Fruit fly (Drosophila melanogaster) Kc167 (cell line): ENCODE data around the gene Sec3.

Source experiments
- Myc ChIP-seq: fragments of >200 bp; optimal IDR thresholded peaks from 2 replicates; lab custom pipeline; 2017; ENCODE audit warnings: missing external identifiers
- Sin3A ChIP-seq: fragments of >200 bp; optimal IDR thresholded peaks from 2 replicates; lab custom pipeline; 2018; ENCODE audit warnings: missing external identifiers
- h ChIP-seq: fragments of >200 bp; optimal IDR thresholded peaks from 3 replicates; lab custom pipeline; 2018; ENCODE audit warnings: missing external identifiers
- insv ChIP-seq: fragments of >200 bp; optimal IDR thresholded peaks from 3 replicates; lab custom pipeline; 2018; ENCODE audit warnings: missing external identifiers
- psq ChIP-seq: fragments of >200 bp; optimal IDR thresholded peaks from 2 replicates; lab custom pipeline; 2017; ENCODE audit warnings: missing external identifiers
- ttk ChIP-seq: sonication (Bioruptor generic); optimal IDR thresholded peaks from 2 replicates; lab custom pipeline; 2017; ENCODE audit warnings: missing external identifiers

Gene Sec3

DNA sequence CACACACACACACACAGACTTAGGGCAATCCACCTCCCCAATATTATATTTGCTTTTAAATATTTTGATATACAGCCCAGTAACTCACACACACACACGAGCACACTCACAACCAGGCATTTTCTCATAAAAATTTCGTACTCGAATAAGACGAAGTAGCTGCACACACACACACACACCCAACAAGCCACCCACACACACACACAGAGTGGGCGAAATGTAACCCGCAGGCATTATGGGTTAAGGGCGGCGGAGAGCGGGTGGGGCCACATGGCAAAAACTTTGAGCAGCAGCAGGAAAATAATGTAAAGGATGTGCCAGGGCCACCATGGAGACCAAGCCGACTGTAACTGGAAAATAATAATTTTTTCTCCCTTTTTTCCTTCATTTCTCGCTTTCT is 16.6 kb upstream of the Sec3 start:
- no peak for TF ChIP-seq psq (lab: Kevin White, UChicago)
- no peak for TF ChIP-seq Myc (lab: Kevin White, UChicago)
- no peak for TF ChIP-seq Sin3A (lab: Kevin White, UChicago)
- no peak for TF ChIP-seq insv (lab: Kevin White, UChicago)
- no peak for TF ChIP-seq h (lab: Kevin White, UChicago)
- TF ChIP-seq ttk (lab: Kevin White, UChicago), result no peak

DNA sequence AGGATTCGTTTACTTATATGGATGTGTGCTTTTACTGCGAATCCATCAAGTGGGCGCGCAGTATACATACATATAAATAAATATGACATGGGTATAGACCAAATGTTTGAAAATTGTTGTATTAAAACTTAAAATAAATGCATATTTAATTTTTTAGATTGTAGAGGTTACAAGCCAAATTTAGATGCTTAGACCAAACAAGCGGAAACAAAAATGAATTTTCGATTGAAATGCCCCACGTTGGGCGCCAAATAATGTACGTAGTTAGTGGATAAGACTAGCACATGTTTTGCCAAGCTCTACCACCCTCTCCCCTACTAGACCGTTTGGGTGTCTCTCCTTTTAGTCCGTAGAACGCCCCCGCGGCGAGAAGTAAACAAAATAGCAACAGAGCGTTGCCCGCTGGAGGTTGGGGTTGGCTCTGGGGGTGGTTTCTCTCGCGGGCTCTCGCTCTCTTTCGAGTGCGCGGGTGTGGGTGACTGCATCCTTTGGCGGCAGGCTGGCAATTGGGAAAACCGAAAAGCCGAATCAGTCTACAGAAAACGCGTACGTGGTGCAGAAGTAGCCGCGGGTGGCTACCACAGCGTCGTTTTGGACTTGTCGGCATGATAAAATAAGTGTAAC is 14.0 kb upstream of the Sec3 start, which contains the start of gene CG18265:
TSS of gene CG18265 (plus strand) at position 530 of the 624 bp plus-strand sequence.
- TF ChIP-seq Myc (lab: Kevin White, UChicago), result no peak
- no peak for TF ChIP-seq insv (lab: Kevin White, UChicago)
- no peak for TF ChIP-seq h (lab: Kevin White, UChicago)
- TF ChIP-seq psq (lab: Kevin White, UChicago), result no peak
- TF ChIP-seq ttk (lab: Kevin White, UChicago), result no peak
- no peak for TF ChIP-seq Sin3A (lab: Kevin White, UChicago)

dm6 chr3L:17436331-17436730 is 11.3 kb upstream of the Sec3 start, which contains the start of gene CG12229:
TSS of gene CG12229 (minus strand) at chr3L:17436431.
- TF ChIP-seq h (lab: Kevin White, UChicago) (no peak), Sin3A (lab: Kevin White, UChicago) (no peak), ttk (lab: Kevin White, UChicago) (no peak), Myc (lab: Kevin White, UChicago) (no peak), psq (lab: Kevin White, UChicago) (no peak), insv (lab: Kevin White, UChicago) (no peak)

DNA sequence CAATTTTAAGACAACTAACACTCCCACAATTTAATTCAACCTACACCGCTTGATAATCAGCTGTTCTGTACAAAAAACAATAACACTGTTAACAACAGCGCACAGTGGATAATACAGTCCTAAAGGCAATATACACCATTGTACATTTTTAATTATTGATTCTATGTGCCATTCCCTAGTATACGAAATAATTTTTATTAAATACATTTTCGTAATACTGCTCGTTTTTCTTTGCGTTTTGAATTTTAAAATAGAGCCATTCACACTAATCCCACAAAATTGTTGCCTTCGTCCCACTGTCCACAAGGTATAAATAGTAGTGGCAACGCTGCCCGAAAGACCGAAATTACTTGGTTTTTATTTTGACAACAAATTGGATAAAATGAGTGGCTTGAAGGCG is 8.5 kb upstream of the Sec3 start, which contains the start of the genes Coq4 and CG32176:
TSS of gene Coq4 (minus strand) at position 67 of the 400 bp plus-strand sequence.
TSS of gene CG32176 (plus strand) at position 314 of the 400 bp plus-strand sequence.
- no peak for TF ChIP-seq h (lab: Kevin White, UChicago)
- no peak for TF ChIP-seq Myc (lab: Kevin White, UChicago)
- TF ChIP-seq insv (lab: Kevin White, UChicago), result no peak
- no peak for TF ChIP-seq Sin3A (lab: Kevin White, UChicago)
- no peak for TF ChIP-seq psq (lab: Kevin White, UChicago)
- no peak for TF ChIP-seq ttk (lab: Kevin White, UChicago)

- TF ChIP-seq Myc (lab: Kevin White, UChicago) (no peak), h (lab: Kevin White, UChicago) (no peak), Sin3A (lab: Kevin White, UChicago) (no peak), ttk (lab: Kevin White, UChicago) (no peak)
Observed at dm6 chr3L:17432947-17433346, 7.9 kb upstream of the Sec3 start, which contains the start of gene frc. TSS of gene frc (minus strand) at chr3L:17433190.

DNA sequence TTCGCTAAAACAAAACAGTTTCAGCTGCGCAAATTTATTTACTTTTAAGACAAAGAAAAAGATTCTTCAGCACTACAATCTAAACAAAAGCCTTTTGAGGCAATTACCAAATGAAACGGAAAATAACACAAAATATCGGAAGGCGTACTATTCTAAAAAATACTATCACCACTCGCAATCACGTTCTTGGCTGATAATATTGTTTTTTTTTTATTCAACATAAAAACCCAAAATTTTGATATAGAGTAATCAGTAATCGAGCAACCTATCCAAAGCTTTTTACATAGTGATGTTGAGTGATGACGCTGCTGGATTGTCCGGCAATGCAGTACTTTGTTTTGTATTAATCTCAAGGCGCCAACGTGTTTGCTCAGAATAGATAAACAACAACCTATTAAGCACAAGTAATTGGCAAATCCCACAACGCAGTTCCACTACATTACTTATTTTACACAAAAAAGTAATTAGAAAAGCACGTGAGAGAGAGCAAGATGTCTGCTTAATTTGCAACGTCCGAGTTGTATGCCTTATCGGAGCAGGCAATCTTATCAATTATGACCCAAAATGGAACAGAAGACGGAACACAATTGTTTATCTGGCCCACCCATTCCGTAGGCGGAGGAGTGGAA is 6.1 kb upstream of the Sec3 start:
- TF ChIP-seq insv (lab: Kevin White, UChicago) (no peak), ttk (lab: Kevin White, UChicago) (no peak), Myc (lab: Kevin White, UChicago) (no peak), psq (lab: Kevin White, UChicago) (no peak), h (lab: Kevin White, UChicago) (no peak), Sin3A (lab: Kevin White, UChicago) (no peak)

dm6 chr3L:17430390-17430789 is 5.4 kb upstream of the Sec3 start:
- TF ChIP-seq insv (lab: Kevin White, UChicago) (no peak), ttk (lab: Kevin White, UChicago) (no peak), Myc (lab: Kevin White, UChicago) (no peak), Sin3A (lab: Kevin White, UChicago) (no peak), h (lab: Kevin White, UChicago) (no peak), psq (lab: Kevin White, UChicago) (no peak)

dm6 chr3L:17428779-17429178 is 3.8 kb upstream of the Sec3 start, which contains the start of gene Gorab:
TSS of gene Gorab (minus strand) at chr3L:17428836.
- TF ChIP-seq Myc (lab: Kevin White, UChicago) (no peak), psq (lab: Kevin White, UChicago) (no peak), insv (lab: Kevin White, UChicago) (no peak), h (lab: Kevin White, UChicago) (no peak), ttk (lab: Kevin White, UChicago) (no peak), Sin3A (lab: Kevin White, UChicago) (no peak)

DNA sequence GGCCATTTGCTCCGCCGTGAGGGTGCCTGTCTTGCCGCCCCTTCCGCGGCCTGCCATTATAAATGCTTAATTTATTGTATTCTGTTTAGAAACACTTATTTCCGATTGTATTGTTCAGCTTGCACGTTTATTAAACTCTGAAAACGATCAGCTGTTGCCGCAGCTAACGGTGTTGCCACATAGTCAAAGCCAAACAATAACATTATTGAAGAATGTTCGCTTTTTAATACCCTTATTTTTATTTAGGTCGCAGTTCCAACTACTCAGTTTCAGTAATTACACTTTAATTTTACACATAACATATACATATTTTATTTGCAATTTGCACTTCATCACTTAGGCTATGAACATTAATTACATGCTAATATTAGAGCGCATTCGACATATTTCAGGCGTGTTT is 2.0 kb upstream of the Sec3 start, which contains the start of gene Polr3G:
TSS of gene Polr3G (minus strand) at position 118 of the 400 bp plus-strand sequence.
- no peak for TF ChIP-seq h (lab: Kevin White, UChicago)
- no peak for TF ChIP-seq psq (lab: Kevin White, UChicago)
- no peak for TF ChIP-seq insv (lab: Kevin White, UChicago)
- no peak for TF ChIP-seq Sin3A (lab: Kevin White, UChicago)
- no peak for TF ChIP-seq ttk (lab: Kevin White, UChicago)
- no peak for TF ChIP-seq Myc (lab: Kevin White, UChicago)

DNA sequence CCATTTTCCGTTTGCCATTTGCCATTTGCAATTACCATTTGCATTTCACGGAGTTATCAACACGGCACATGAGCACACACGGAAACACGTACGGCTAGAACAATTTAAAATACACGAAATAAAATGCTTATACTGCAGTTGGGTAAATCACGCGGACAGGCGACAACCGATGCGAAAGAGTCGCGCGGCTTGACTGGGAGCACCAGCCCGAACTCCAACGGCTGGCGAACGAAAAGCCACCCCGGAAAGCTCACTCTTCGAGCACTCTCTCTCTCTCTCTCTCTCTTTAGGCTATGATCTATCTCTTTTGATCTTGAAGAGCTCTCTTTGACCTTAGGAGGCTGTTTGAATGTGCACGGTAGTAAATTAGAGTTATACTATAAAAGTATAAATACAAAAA is 3.7 kb downstream of the Sec3 start, which contains the start of gene blot:
TSS of gene blot (minus strand) at position 196 of the 400 bp plus-strand sequence.
- TF ChIP-seq psq (lab: Kevin White, UChicago), result no peak
- no peak for TF ChIP-seq Myc (lab: Kevin White, UChicago)
- TF ChIP-seq insv (lab: Kevin White, UChicago), result no peak
- no peak for TF ChIP-seq Sin3A (lab: Kevin White, UChicago)
- TF ChIP-seq ttk (lab: Kevin White, UChicago), result no peak
- no peak for TF ChIP-seq h (lab: Kevin White, UChicago)
